Worm (Caenorhabditis elegans): ENCODE measurements around the gene sbt-1.

ce11 chrV:20790011-20790410 lies 38.7 kb downstream of the sbt-1 start, which contains the start of gene Y44A6D.1:
- TF ChIP-seq ceh-32 (tag; optimal IDR thresholded peaks at IDR 0.05; ENCODE audit: poor library complexity), result no peak
- no peak for TF ChIP-seq lin-39 (tag; optimal IDR thresholded peaks at IDR 0.05)
- no peak for TF ChIP-seq nhr-25 (tag; optimal IDR thresholded peaks at IDR 0.05; ENCODE audit: borderline replicate concordance, insufficient read depth)
- no peak for TF ChIP-seq pqm-1 (tag; optimal IDR thresholded peaks at IDR 0.05)
- no peak for TF ChIP-seq aly-2 (tag; optimal IDR thresholded peaks at IDR 0.05)
